Worm (Caenorhabditis elegans): ENCODE results near the gene W05E10.2.
A peak's percentile ranks its signal among the peaks of the same experiment; 100 is the strongest.

The W05E10.2 gene

DNA sequence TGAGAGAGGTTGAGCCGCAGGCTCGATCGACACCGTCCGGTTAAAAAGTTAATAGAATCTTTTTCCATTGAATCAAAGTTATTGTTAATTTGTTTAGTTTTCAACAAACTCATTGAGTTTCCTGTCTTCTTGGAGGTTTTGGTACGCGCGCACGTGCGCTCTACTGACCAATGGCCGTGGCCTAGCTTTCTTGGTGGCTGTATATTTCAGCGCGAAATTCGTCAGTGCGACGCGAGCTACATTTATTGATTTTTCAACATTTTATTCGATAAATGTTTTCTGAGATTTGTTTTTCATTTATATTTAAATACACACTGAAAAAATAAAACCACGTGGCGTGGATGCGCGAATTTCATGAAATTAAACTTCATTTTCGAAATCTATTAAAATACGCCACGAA, 42.8 kb upstream of the W05E10.2 start, which contains the start of gene bir-1 (continued):
- peak; percentile 70 for TF ChIP-seq hlh-8 (tag; optimal IDR thresholded peaks at IDR 0.05)
- peak; percentile 86 for TF ChIP-seq ets-4 (tag; optimal IDR thresholded peaks at IDR 0.05)
- TF ChIP-seq ceh-48 (tag; optimal IDR thresholded peaks at IDR 0.05), result peak; percentile 95
- no peak for TF ChIP-seq T23F11.4 (GFP tag; optimal IDR thresholded peaks at IDR 0.05)
- peak; percentile 50 for TF ChIP-seq hlh-30 (tag; optimal IDR thresholded peaks at IDR 0.05; ENCODE audit: insufficient read depth)
- no peak for TF ChIP-seq fkh-10 (GFP tag; optimal IDR thresholded peaks at IDR 0.05)
- TF ChIP-seq pqm-1 (tag; optimal IDR thresholded peaks at IDR 0.05), result peak; percentile 34
- no peak for TF ChIP-seq pag-3 (tag; optimal IDR thresholded peaks at IDR 0.05; ENCODE audit: borderline replicate concordance)
- peak; percentile 89 for TF ChIP-seq C08G9.2 (tag; optimal IDR thresholded peaks at IDR 0.05)

DNA sequence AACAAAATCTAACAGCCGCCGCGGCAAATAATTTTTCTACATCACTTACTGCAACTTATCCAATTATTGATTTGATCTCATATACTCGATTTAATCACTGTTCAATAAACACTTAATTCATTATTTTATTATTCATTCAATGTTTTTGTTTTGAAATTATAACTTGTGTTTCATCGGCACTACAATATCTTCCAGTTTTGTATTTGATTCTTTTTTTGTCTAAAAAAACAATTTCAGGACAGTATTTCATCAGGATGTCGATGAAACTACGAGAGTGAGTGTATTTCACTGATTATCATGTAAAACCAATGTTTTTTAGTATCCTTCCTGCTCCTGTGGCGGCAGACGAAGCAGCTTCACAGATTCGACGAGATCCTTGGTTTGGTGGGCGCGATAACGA, 41.7 kb upstream of the W05E10.2 start, which contains the start of gene skp-1:
skp-1 (plus strand) TSS at position 238 of the 400 bp plus-strand sequence.
- TF ChIP-seq hlh-30 (tag; optimal IDR thresholded peaks at IDR 0.05; ENCODE audit: insufficient read depth), result no peak
- no peak for TF ChIP-seq ama-1 (optimal IDR thresholded peaks at IDR 0.05)
- TF ChIP-seq madf-2 (tag; optimal IDR thresholded peaks at IDR 0.05), result no peak
- TF ChIP-seq gmeb-2 (tag; optimal IDR thresholded peaks at IDR 0.05), result no peak
- TF ChIP-seq unc-3 (GFP tag; conservative IDR thresholded peaks at IDR 0.05), result no peak
- no peak for TF ChIP-seq unc-3 (tag; optimal IDR thresholded peaks at IDR 0.05)
- TF ChIP-seq ceh-24 (tag; optimal IDR thresholded peaks at IDR 0.05), result no peak
- no peak for TF ChIP-seq unc-86 (tag; optimal IDR thresholded peaks at IDR 0.05)
- no peak for TF ChIP-seq pat-9 (tag; optimal IDR thresholded peaks at IDR 0.05)
- TF ChIP-seq ceh-48 (tag; optimal IDR thresholded peaks at IDR 0.05), result no peak
- TF ChIP-seq pha-4 (tag; optimal IDR thresholded peaks at IDR 0.05), result no peak
- TF ChIP-seq Y22D7AL.16 (tag; optimal IDR thresholded peaks at IDR 0.05), result no peak
- no peak for TF ChIP-seq ceh-34 (tag; optimal IDR thresholded peaks at IDR 0.05)
- TF ChIP-seq ceh-45 (GFP tag; IDR thresholded peaks at IDR 0.05), result no peak
- TF ChIP-seq elt-4 (tag; optimal IDR thresholded peaks at IDR 0.05), result no peak
- TF ChIP-seq nhr-232 (tag; optimal IDR thresholded peaks at IDR 0.05), result no peak

DNA sequence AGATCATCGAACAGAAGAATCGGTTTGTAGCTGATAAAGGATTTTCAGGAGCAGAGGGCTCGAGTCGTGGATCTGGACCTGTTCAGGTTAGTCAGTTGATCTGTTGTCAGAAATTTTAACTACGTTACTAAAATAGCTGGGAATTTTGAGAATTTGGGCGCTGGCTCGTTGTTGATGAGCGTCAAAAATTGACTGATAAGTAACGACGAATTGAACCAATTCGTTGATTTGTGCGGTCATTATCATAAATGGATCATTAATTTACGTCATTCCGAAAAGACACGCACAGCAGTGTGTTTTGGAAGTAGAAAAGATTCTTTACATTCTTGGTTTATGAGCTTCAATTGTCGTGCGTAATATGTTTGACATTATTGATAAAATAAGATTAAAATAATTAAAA, 39.2 kb upstream of the W05E10.2 start:
- TF ChIP-seq elt-2 (tag; optimal IDR thresholded peaks at IDR 0.05), result peak; percentile 46
- TF ChIP-seq fkh-6 (tag; optimal IDR thresholded peaks at IDR 0.05), result no peak

- TF ChIP-seq unc-42 (tag; optimal IDR thresholded peaks at IDR 0.05) (no peak), ttx-3 (tag; optimal IDR thresholded peaks at IDR 0.05) (no peak), nhr-232 (tag; optimal IDR thresholded peaks at IDR 0.05) (no peak), unc-86 (tag; optimal IDR thresholded peaks at IDR 0.05) (no peak), tbx-2 (tag; optimal IDR thresholded peaks at IDR 0.05) (no peak), pha-4 (tag; optimal IDR thresholded peaks at IDR 0.05) (no peak), unc-55 (GFP tag; optimal IDR thresholded peaks at IDR 0.05) (no peak), C38D4.7 (GFP tag; optimal IDR thresholded peaks at IDR 0.05) (no peak), ceh-48 (tag; optimal IDR thresholded peaks at IDR 0.05) (no peak), elt-2 (tag; optimal IDR thresholded peaks at IDR 0.05) (no peak), ztf-16 (tag; optimal IDR thresholded peaks at IDR 0.05) (no peak), nfya-1 (tag; optimal IDR thresholded peaks at IDR 0.05) (no peak), ceh-14 (tag; optimal IDR thresholded peaks at IDR 0.05) (no peak), syd-9 (tag; optimal IDR thresholded peaks at IDR 0.05) (no peak), lin-11 (tag; optimal IDR thresholded peaks at IDR 0.05) (no peak), pax-1 (tag; optimal IDR thresholded peaks at IDR 0.05) (no peak), ceh-24 (tag; optimal IDR thresholded peaks at IDR 0.05) (no peak), zip-5 (tag; optimal IDR thresholded peaks at IDR 0.05) (no peak), Y22D7AL.16 (tag; optimal IDR thresholded peaks at IDR 0.05) (no peak), sox-2 (GFP tag; IDR thresholded peaks at IDR 0.05) (no peak)
These were observed 38.5 kb upstream of the W05E10.2 start for ce11 chrV:11648435-11648834.

Data from whole organism, late embryonic.